Worm (Caenorhabditis elegans): ENCODE data around the gene lpr-5.

The lpr-5 gene

ce11 chrX:11068334-11068733, 6.4 kb downstream of the lpr-5 start, which contains the start of gene apt-9:
apt-9 (plus strand) TSS chrX:11068527.
- TF ChIP-seq ama-1 (optimal IDR thresholded peaks at IDR 0.05) = no peak
- peak; percentile 57 for TF ChIP-seq fkh-10 (GFP tag; optimal IDR thresholded peaks at IDR 0.05)
- no peak for TF ChIP-seq fkh-2 (tag; optimal IDR thresholded peaks at IDR 0.05)
- TF ChIP-seq snpc-4 (tag; optimal IDR thresholded peaks at IDR 0.05) = peak; percentile 9
- peak; percentile 1 for TF ChIP-seq hmg-11 (tag; optimal IDR thresholded peaks at IDR 0.05)
- TF ChIP-seq nfya-1 (tag; optimal IDR thresholded peaks at IDR 0.05; ENCODE audit: insufficient read depth) = peak; percentile 62
- TF ChIP-seq egl-5 (tag; optimal IDR thresholded peaks at IDR 0.05) = peak; percentile 2
- TF ChIP-seq lin-39 (tag; optimal IDR thresholded peaks at IDR 0.05) = peak; percentile 74

ce11 chrX:11072701-11073100, 10.8 kb downstream of the lpr-5 start:
- TF ChIP-seq ztf-11 (tag; optimal IDR thresholded peaks at IDR 0.05) = no peak
- TF ChIP-seq nfya-1 (tag; optimal IDR thresholded peaks at IDR 0.05; ENCODE audit: insufficient read depth) = peak; percentile 10
- no peak for TF ChIP-seq unc-39 (tag; optimal IDR thresholded peaks at IDR 0.05)
- TF ChIP-seq ceh-16 (tag; optimal IDR thresholded peaks at IDR 0.05) = no peak
- TF ChIP-seq nhr-25 (tag; optimal IDR thresholded peaks at IDR 0.05) = no peak
- TF ChIP-seq ceh-28 (tag; optimal IDR thresholded peaks at IDR 0.05) = no peak
- TF ChIP-seq elt-3 (tag; optimal IDR thresholded peaks at IDR 0.05) = no peak
- TF ChIP-seq pha-4 (tag; optimal IDR thresholded peaks at IDR 0.05) = no peak

- TF ChIP-seq ZK546.5 (tag; optimal IDR thresholded peaks at IDR 0.05) (no peak), sea-2 (GFP tag; optimal IDR thresholded peaks at IDR 0.05) (no peak), ztf-11 (tag; optimal IDR thresholded peaks at IDR 0.05) (no peak), nhr-43 (tag; optimal IDR thresholded peaks at IDR 0.05; ENCODE audit: poor library complexity, severe bottlenecking) (no peak), fos-1 (tag; optimal IDR thresholded peaks at IDR 0.05) (no peak), nhr-12 (tag; optimal IDR thresholded peaks at IDR 0.05) (no peak), snpc-4 (tag; optimal IDR thresholded peaks at IDR 0.05) (no peak), ceh-28 (tag; optimal IDR thresholded peaks at IDR 0.05) (no peak)
Observed at ce11 chrX:11073358-11073757, 11.4 kb downstream of the lpr-5 start, which contains the start of gene W04G3.5. W04G3.5 (plus strand) TSS chrX:11073658.

- TF ChIP-seq pha-4 (tag; optimal IDR thresholded peaks at IDR 0.05) (no peak), nhr-28 (tag; optimal IDR thresholded peaks at IDR 0.05) (no peak), unc-39 (tag; optimal IDR thresholded peaks at IDR 0.05) (no peak), ceh-28 (tag; optimal IDR thresholded peaks at IDR 0.05) (no peak), egl-5 (tag; optimal IDR thresholded peaks at IDR 0.05) (no peak), nhr-43 (tag; optimal IDR thresholded peaks at IDR 0.05; ENCODE audit: poor library complexity, severe bottlenecking) (no peak), nhr-12 (tag; optimal IDR thresholded peaks at IDR 0.05) (no peak), zag-1 (tag; optimal IDR thresholded peaks at IDR 0.05) (no peak), R02D3.7 (tag; optimal IDR thresholded peaks at IDR 0.05) (no peak), fkh-10 (GFP tag; optimal IDR thresholded peaks at IDR 0.05) (no peak), nhr-11 (tag; optimal IDR thresholded peaks at IDR 0.05) (no peak), ceh-16 (tag; optimal IDR thresholded peaks at IDR 0.05) (no peak), jun-1 (tag; optimal IDR thresholded peaks at IDR 0.05) (no peak), elt-1 (tag; optimal IDR thresholded peaks at IDR 0.05) (no peak)
Observed at ce11 chrX:11076491-11076890, 14.6 kb downstream of the lpr-5 start, which contains the start of gene W04G3.12. W04G3.12 (minus strand) TSS chrX:11076801.

ce11 chrX:11078150-11078549, 16.2 kb downstream of the lpr-5 start, which contains the start of gene W04G3.10:
W04G3.10 (minus strand) TSS chrX:11078250.
- no peak for TF ChIP-seq ceh-9 (tag; optimal IDR thresholded peaks at IDR 0.05)

- no peak for TF ChIP-seq ceh-28 (tag; optimal IDR thresholded peaks at IDR 0.05)
- no peak for TF ChIP-seq zag-1 (tag; optimal IDR thresholded peaks at IDR 0.05)
- TF ChIP-seq nhr-237 (tag; optimal IDR thresholded peaks at IDR 0.05) = no peak
- no peak for TF ChIP-seq jun-1 (tag; optimal IDR thresholded peaks at IDR 0.05)
- TF ChIP-seq hmg-11 (tag; optimal IDR thresholded peaks at IDR 0.05) = no peak
Observed at ce11 chrX:11079667-11080066, 17.7 kb downstream of the lpr-5 start, which contains the start of gene W04G3.13. W04G3.13 (minus strand) TSS chrX:11079767.

- no peak for TF ChIP-seq R02D3.7 (tag; optimal IDR thresholded peaks at IDR 0.05)
- peak; percentile 57 for TF ChIP-seq elt-2 (tag; optimal IDR thresholded peaks at IDR 0.05)
- TF ChIP-seq nfya-1 (tag; optimal IDR thresholded peaks at IDR 0.05; ENCODE audit: insufficient read depth) = peak; percentile 19
- no peak for TF ChIP-seq nhr-28 (tag; optimal IDR thresholded peaks at IDR 0.05)
- TF ChIP-seq fkh-10 (GFP tag; optimal IDR thresholded peaks at IDR 0.05) = no peak
- peak; percentile 42 for TF ChIP-seq pqm-1 (tag; optimal IDR thresholded peaks at IDR 0.05)
- no peak for TF ChIP-seq elt-3 (tag; optimal IDR thresholded peaks at IDR 0.05)
- no peak for TF ChIP-seq eor-1 (tag; optimal IDR thresholded peaks at IDR 0.05)
- TF ChIP-seq lsy-12 (tag; optimal IDR thresholded peaks at IDR 0.05) = no peak
- TF ChIP-seq egl-5 (tag; optimal IDR thresholded peaks at IDR 0.05) = no peak
- peak; percentile 23 for TF ChIP-seq pha-4 (tag; optimal IDR thresholded peaks at IDR 0.05)
- TF ChIP-seq daf-12 (tag; optimal IDR thresholded peaks at IDR 0.05) = no peak
- no peak for TF ChIP-seq aly-2 (tag; optimal IDR thresholded peaks at IDR 0.05)
- TF ChIP-seq zag-1 (tag; optimal IDR thresholded peaks at IDR 0.05) = no peak
- no peak for TF ChIP-seq mml-1 (tag; optimal IDR thresholded peaks at IDR 0.05)
- TF ChIP-seq egl-27 (tag; optimal IDR thresholded peaks at IDR 0.05) = no peak
- TF ChIP-seq nhr-77 (tag; optimal IDR thresholded peaks at IDR 0.05) = no peak
- TF ChIP-seq nhr-76 (tag; optimal IDR thresholded peaks at IDR 0.05) = no peak
- no peak for TF ChIP-seq hmg-11 (tag; optimal IDR thresholded peaks at IDR 0.05)
- TF ChIP-seq fkh-2 (tag; optimal IDR thresholded peaks at IDR 0.05) = no peak
Observed at ce11 chrX:11080170-11080728, 18.3 kb downstream of the lpr-5 start, which contains the start of gene sulp-7. sulp-7 (plus strand) TSS chrX:11080678.
